Fruit fly (Drosophila melanogaster): ENCODE results near the gene CG7497.

CG7497 gene

dm6 chr3L:17616876-17617279, 16.4 kb upstream of the CG7497 start:
- TF ChIP-seq Myc (optimal IDR thresholded peaks at IDR 0.05) (no peak), psq (optimal IDR thresholded peaks at IDR 0.05) (no peak), h (optimal IDR thresholded peaks at IDR 0.05) (no peak), insv (optimal IDR thresholded peaks at IDR 0.05) (no peak), ttk (optimal IDR thresholded peaks at IDR 0.05) (no peak), Sin3A (optimal IDR thresholded peaks at IDR 0.05) (no peak)

DNA sequence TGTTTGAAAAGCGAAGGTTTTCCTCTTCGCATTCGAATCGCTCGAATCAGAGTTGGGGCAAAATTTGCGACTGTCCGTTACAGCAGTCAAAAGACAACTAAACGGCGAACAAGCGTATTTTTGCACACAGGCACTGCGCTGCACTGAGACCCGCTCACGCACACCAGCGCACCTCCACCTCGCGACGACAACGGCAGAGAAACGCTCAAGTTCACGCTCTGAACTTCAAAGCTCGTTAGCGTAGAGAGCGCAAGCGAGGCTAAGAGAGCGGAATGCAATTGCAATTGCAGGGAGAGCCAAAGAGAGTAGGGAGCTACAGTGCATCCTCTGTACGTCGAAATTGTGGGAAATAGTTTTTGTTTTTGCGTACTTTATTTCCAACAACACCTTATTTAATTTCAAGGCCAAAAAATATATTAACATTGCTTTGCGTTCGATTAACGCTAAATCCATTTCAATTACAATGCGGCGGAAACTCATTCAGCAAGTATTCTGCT, 14.0 kb upstream of the CG7497 start, which contains the start of gene Eip74EF:
Gene Eip74EF (minus strand): TSS at position 117 of the 497 bp plus-strand sequence.
- TF ChIP-seq insv (optimal IDR thresholded peaks at IDR 0.05), result no peak
- TF ChIP-seq ttk (optimal IDR thresholded peaks at IDR 0.05), result no peak
- no peak for TF ChIP-seq Myc (optimal IDR thresholded peaks at IDR 0.05)
- TF ChIP-seq Sin3A (optimal IDR thresholded peaks at IDR 0.05), result no peak
- TF ChIP-seq psq (optimal IDR thresholded peaks at IDR 0.05), result no peak
- TF ChIP-seq h (optimal IDR thresholded peaks at IDR 0.05), result no peak

dm6 chr3L:17621451-17621946, 11.8 kb upstream of the CG7497 start, which contains the start of the genes Vps60 and anchor:
TSS of gene Vps60 (minus strand) at chr3L:17621625.
TSS of gene anchor (plus strand) at chr3L:17621824.
- no peak for TF ChIP-seq Sin3A (optimal IDR thresholded peaks at IDR 0.05)
- TF ChIP-seq Myc (optimal IDR thresholded peaks at IDR 0.05), result no peak
- no peak for TF ChIP-seq psq (optimal IDR thresholded peaks at IDR 0.05)
- TF ChIP-seq insv (optimal IDR thresholded peaks at IDR 0.05), result no peak
- no peak for TF ChIP-seq ttk (optimal IDR thresholded peaks at IDR 0.05)
- no peak for TF ChIP-seq h (optimal IDR thresholded peaks at IDR 0.05)

DNA sequence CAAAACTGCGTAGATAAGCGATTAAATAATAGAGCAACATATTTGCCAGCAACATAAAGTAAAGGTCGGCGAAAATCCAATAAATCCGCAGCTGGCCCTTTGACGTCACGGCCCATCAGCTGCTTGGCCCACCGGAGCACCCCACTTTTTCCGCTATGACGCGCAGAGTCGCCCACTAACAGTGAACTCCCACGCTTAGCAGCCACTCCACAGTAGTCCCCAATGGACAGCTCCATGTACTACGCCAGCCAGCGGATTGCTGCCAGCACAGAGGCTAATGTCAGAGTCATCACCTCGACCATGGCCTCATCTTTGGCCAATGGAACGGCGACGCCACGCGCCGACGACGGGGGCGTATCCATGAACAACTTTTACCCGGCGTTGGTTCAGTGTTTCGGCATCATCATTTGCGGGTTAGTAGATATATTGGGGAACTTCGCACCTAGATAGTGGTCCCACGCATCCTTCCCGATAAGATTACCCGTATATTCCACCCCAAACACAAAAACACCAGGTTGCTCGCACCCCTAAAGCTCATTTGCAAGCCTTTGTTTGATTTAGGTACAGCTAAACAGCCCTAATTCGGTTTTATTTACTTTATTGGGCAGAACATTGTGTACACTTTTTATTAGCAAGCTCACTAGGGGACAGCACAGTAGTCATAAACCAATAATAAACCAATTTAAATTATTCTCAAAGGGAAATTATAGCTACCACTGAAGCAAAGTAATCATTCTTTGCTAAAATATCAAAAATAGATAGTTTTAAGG, 11.0 kb upstream of the CG7497 start:
- TF ChIP-seq h (optimal IDR thresholded peaks at IDR 0.05) (no peak), psq (optimal IDR thresholded peaks at IDR 0.05) (no peak), Sin3A (optimal IDR thresholded peaks at IDR 0.05) (no peak), insv (optimal IDR thresholded peaks at IDR 0.05) (no peak), ttk (optimal IDR thresholded peaks at IDR 0.05) (no peak), Myc (optimal IDR thresholded peaks at IDR 0.05) (no peak)

DNA sequence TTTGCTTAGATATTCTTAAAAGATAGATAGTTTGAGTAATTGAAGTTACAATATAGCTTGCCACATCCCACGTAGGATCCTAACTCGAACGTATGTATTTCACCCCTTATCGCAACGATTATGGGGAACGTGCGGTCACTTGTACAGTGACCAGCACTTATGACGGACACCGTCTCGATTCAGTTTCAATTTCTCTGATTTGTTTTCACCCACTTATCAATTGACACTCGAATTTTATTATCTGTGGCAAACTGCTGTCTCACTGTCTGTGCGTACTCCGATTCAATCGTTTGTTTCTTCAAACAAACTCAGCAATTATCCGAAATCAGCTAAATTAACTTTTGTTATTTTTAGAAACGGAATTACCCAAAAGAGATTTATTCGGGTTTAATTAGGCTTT, 10.3 kb upstream of the CG7497 start:
- TF ChIP-seq insv (optimal IDR thresholded peaks at IDR 0.05) (no peak), h (optimal IDR thresholded peaks at IDR 0.05) (no peak), Sin3A (optimal IDR thresholded peaks at IDR 0.05) (no peak), Myc (optimal IDR thresholded peaks at IDR 0.05) (no peak), ttk (optimal IDR thresholded peaks at IDR 0.05) (no peak), psq (optimal IDR thresholded peaks at IDR 0.05) (no peak)

DNA sequence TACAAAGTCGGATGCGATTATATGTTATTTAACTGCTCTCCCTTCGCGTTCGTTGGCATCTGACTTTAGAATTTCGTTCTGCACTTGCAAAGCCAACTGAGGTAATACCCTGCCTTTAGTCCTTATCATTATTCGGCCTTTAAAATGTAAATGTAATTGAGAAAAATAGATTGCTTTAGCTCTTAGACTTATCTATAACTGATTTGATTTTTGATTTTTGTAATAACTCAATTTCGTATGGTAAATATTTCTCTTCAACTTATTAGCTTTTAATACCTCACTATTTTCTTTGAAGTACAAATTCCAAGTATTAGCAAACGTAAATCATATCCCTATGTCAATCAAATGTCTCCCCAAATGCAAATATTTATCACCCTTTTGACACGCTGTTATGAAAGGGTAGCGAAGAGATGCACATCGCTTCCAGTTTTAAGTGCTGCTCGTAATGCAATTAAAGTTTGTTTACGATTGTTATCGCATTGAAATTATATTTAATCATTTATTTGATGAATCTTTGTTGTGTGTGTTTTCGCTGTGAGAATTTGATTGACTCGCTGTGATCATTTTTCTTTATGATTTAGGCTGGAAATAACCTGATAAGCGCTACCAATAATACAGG, 8.9 kb upstream of the CG7497 start:
- TF ChIP-seq psq (optimal IDR thresholded peaks at IDR 0.05) (no peak), h (optimal IDR thresholded peaks at IDR 0.05) (no peak), ttk (optimal IDR thresholded peaks at IDR 0.05) (no peak), Sin3A (optimal IDR thresholded peaks at IDR 0.05) (no peak), insv (optimal IDR thresholded peaks at IDR 0.05) (no peak), Myc (optimal IDR thresholded peaks at IDR 0.05) (no peak)

DNA sequence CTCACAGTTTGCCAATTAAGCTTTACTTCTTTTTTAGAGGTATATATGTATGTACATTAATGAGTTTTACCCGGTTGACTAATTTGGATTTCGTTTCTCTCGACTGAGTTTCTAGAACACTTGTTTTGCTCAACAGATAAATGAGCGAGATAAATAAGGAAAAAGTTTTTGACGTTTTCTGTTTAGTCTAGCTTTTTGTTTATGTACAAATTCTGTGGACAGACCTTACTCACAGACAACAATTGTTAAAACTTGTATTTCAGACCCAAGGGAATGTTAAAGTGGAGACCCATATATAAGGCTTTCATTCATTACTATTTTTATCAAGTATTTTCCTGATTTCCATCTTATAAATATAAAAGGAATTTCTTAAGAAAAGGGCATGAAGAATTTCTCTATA, 8.2 kb upstream of the CG7497 start:
- no peak for TF ChIP-seq Myc (optimal IDR thresholded peaks at IDR 0.05)
- TF ChIP-seq Sin3A (optimal IDR thresholded peaks at IDR 0.05), result no peak
- no peak for TF ChIP-seq insv (optimal IDR thresholded peaks at IDR 0.05)
- no peak for TF ChIP-seq ttk (optimal IDR thresholded peaks at IDR 0.05)
- no peak for TF ChIP-seq psq (optimal IDR thresholded peaks at IDR 0.05)
- TF ChIP-seq h (optimal IDR thresholded peaks at IDR 0.05), result no peak

dm6 chr3L:17625574-17626128, 7.6 kb upstream of the CG7497 start:
- TF ChIP-seq insv (optimal IDR thresholded peaks at IDR 0.05), result no peak

dm6 chr3L:17631247-17631646, 2.0 kb upstream of the CG7497 start:
- TF ChIP-seq Myc (optimal IDR thresholded peaks at IDR 0.05) (no peak), h (optimal IDR thresholded peaks at IDR 0.05) (no peak), ttk (optimal IDR thresholded peaks at IDR 0.05) (no peak), psq (optimal IDR thresholded peaks at IDR 0.05) (no peak), insv (optimal IDR thresholded peaks at IDR 0.05) (no peak), Sin3A (optimal IDR thresholded peaks at IDR 0.05) (no peak)

- TF ChIP-seq Sin3A (optimal IDR thresholded peaks at IDR 0.05), result no peak
- no peak for TF ChIP-seq h (optimal IDR thresholded peaks at IDR 0.05)
Observed at dm6 chr3L:17637809-17638208, 4.6 kb downstream of the CG7497 start.

DNA sequence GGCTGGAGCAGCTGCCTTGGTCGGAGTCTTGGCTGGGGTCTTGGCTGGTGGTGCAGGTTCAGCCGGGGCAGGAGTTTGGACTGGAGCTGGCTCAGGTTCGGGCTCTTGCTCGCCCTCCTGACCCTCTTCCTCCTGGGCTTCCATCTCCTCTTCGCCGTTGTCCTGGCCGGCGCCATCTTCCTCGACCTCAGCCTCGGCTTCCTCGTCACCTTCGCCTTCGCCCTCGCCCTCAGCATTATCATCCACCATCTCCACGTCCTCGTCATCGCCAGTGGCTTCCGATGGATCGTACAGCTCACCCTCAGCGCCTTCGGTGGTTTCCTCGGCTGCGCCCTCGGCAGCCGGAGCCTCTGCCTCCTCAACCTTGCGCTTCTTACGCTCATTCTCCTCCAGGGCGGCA, 5.4 kb downstream of the CG7497 start:
- TF ChIP-seq insv (optimal IDR thresholded peaks at IDR 0.05) (no peak), psq (optimal IDR thresholded peaks at IDR 0.05) (no peak), Myc (optimal IDR thresholded peaks at IDR 0.05) (no peak), h (optimal IDR thresholded peaks at IDR 0.05) (no peak), ttk (optimal IDR thresholded peaks at IDR 0.05) (no peak), Sin3A (optimal IDR thresholded peaks at IDR 0.05) (no peak)

DNA sequence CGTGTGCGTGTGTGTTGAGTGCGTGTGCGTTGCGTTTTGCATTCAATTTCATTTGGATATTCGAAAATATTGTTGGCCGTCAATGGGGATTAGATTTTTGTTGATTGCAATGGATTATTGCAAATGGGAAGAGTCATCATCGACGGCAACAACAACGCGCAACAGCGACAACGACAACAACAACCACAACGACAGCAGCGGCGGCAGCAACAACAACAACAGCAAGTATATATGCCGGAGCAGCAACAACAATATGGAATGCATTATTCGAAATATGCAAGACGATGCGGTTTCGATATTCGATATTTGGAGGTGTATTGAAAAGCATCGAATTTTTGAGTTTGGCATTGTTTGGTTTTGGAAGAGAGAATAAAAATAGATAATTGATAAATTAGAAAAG, 8.8 kb downstream of the CG7497 start:
- TF ChIP-seq insv (optimal IDR thresholded peaks at IDR 0.05) (no peak), h (optimal IDR thresholded peaks at IDR 0.05) (no peak), Myc (optimal IDR thresholded peaks at IDR 0.05) (no peak), ttk (optimal IDR thresholded peaks at IDR 0.05) (no peak), psq (optimal IDR thresholded peaks at IDR 0.05) (no peak), Sin3A (optimal IDR thresholded peaks at IDR 0.05) (no peak)
